Fruit fly (Drosophila melanogaster): ENCODE measurements around the gene CG11741.

DNA sequence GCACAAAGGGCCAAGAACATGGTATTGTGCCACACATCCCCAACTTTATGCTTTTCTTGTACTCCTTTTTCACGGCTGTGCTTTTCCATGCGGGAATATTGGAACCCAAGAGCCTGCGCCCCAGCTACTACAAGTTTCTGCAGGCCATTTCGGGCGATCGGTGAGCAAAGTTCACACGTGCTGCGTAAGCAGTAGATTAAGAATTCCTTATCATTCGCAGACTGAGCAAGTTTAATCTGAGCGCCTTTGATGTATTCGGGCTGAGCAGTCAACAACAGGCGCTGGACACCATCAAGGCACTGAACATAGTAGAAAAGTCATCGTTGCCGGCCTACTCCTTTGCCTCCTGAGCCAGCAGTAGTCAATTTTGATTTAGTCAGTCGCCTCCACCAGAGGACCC is 7.9 kb downstream of the CG11741 start:
- no peak for TF ChIP-seq cyc (GFP tag; optimal IDR thresholded peaks at IDR 0.05)
- no peak for TF ChIP-seq CG3032 (tag; optimal IDR thresholded peaks at IDR 0.05)
